Worm (Caenorhabditis elegans) whole organism, L2 larva: ENCODE results near the gene nlp-41.

Source experiments
- F13H6.1 ChIP-seq: sonication (generic microtip); optimal IDR thresholded peaks from 2 replicates; lab custom pipeline; 2016; ENCODE audit warnings: missing genetic modification characterization, missing compliant biosample characterization
- alr-1 ChIP-seq: fragments of 150-350 bp; optimal IDR thresholded peaks from 2 replicates; lab custom pipeline; 2014; ENCODE audit warnings: missing biosample characterization, missing genetic modification characterization
- ama-1 ChIP-seq: fragments of 150-350 bp; optimal IDR thresholded peaks from 2 replicates; lab custom pipeline; 2018; ENCODE audit warnings: inconsistent platforms
- crh-2 ChIP-seq: sonication (generic microtip); optimal IDR thresholded peaks from 2 replicates; lab custom pipeline; 2017; ENCODE audit warnings: missing biosample characterization, missing genetic modification characterization
- egl-27 ChIP-seq: sonication (generic microtip); optimal IDR thresholded peaks from 3 replicates; lab custom pipeline; 2017; ENCODE audit warnings: missing biosample characterization, missing genetic modification reagents, missing genetic modification characterization
- elt-1 ChIP-seq: fragments of 150-350 bp; optimal IDR thresholded peaks from 2 replicates; lab custom pipeline; 2014; ENCODE audit warnings: missing biosample characterization, missing genetic modification characterization
- lin-13 ChIP-seq: fragments of 150-350 bp; optimal IDR thresholded peaks from 2 replicates; lab custom pipeline; 2014; ENCODE audit warnings: missing biosample characterization, missing genetic modification reagents, missing genetic modification characterization
- mdl-1 ChIP-seq, 2 experiments: fragments of 150-350 bp in 1 of 2; sonication (generic microtip) in 1 of 2; optimal IDR thresholded peaks; 2 replicates each; lab custom pipeline; 2017; ENCODE audit warnings: missing biosample characterization in 2 of 2, missing genetic modification characterization in 2 of 2
- unc-39 ChIP-seq: fragments of 150-350 bp; optimal IDR thresholded peaks from 2 replicates; lab custom pipeline; 2014; ENCODE audit warnings: missing biosample characterization, missing genetic modification characterization
- unc-55 ChIP-seq: fragments of 150-350 bp; sonication (generic microtip); optimal IDR thresholded peaks from 3 replicates; lab custom pipeline; 2014; ENCODE audit warnings: missing biosample characterization, missing genetic modification reagents, missing genetic modification characterization

- TF ChIP-seq F13H6.1 (tag; lab: Kevin White, UChicago) (no peak), egl-27 (tag; lab: Kevin White, UChicago) (no peak), ama-1 (lab: Kevin White, UChicago) (no peak), elt-1 (tag; lab: Kevin White, UChicago) (no peak), mdl-1 (tag; optimal IDR thresholded peaks at IDR 0.05; lab: Kevin White, UChicago) (no peak), unc-39 (tag; lab: Kevin White, UChicago) (no peak), crh-2 (tag; lab: Kevin White, UChicago) (no peak), unc-55 (GFP tag; lab: Kevin White, UChicago) (no peak), lin-13 (GFP tag; lab: Kevin White, UChicago) (no peak), alr-1 (tag; lab: Kevin White, UChicago) (no peak)
These were observed 16.7 kb upstream of the nlp-41 start, which contains the start of gene C04H5.1 for ce11 chrII:14534000-14534399.
